Worm (Caenorhabditis elegans): ENCODE results near the gene B0432.14.
A peak's percentile ranks its signal among the peaks of the same experiment; 100 is the strongest.

Gene B0432.14

DNA sequence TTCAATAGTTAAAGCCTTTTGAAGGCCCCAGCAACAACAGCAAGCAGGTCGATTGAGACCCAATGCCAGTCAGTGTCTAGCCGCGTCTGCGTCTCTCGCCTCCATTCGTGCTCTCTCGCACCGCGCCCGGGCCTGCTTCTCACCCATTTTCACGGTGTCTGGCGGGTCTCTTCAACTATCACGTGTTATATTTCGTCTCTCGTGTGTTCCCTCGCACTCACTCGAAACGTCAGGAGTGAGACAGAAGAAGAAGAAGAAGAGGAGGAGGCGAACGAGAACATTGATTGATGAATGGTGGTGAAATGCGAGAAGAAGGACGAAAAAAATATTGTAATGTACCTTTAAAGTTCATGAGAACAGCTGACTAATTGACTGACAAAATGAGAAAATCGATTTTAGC is 42.9 kb upstream of the B0432.14 start (continued):
- TF ChIP-seq lsl-1 (GFP tag; optimal IDR thresholded peaks at IDR 0.05) (no peak), bed-2 (GFP tag; IDR thresholded peaks at IDR 0.05) (no peak), lir-1 (GFP tag; conservative IDR thresholded peaks at IDR 0.05) (0 out of 2 replicates have a peak, but pooled peaks have one; percentile 39), ama-1 (optimal IDR thresholded peaks at IDR 0.05) (no peak), ama-1 (GFP tag; optimal IDR thresholded peaks at IDR 0.05) (peak in 1 of 2 experiments; percentile 74), hsf-1 (GFP tag; IDR thresholded peaks at IDR 0.05) (0 out of 2 replicates have a peak, but pooled peaks have one; percentile 44), sdz-38 (tag; optimal IDR thresholded peaks at IDR 0.05) (peak; percentile 11), mxl-1 (tag; optimal IDR thresholded peaks at IDR 0.05) (no peak), hmg-1.2 (GFP tag; IDR thresholded peaks at IDR 0.05) (peak; percentile 79; the same call in 1 of the 2 replicates), repo-1 (tag; optimal IDR thresholded peaks at IDR 0.05) (peak; percentile 41), rec-8 (tag; optimal IDR thresholded peaks at IDR 0.05) (no peak), Y53F4B.3 (GFP tag; IDR thresholded peaks at IDR 0.05) (no peak), madf-3 (GFP tag; IDR thresholded peaks at IDR 0.05) (0 out of 2 replicates have a peak, but pooled peaks have one; percentile 36), F33H1.4 (GFP tag; IDR thresholded peaks at IDR 0.05) (no peak), dox-1 (GFP tag; IDR thresholded peaks at IDR 0.05) (peak; percentile 64; the same call in 1 of the 2 replicates), Y67H2A.10 (GFP tag; conservative IDR thresholded peaks at IDR 0.05) (no peak), ztf-26 (tag; optimal IDR thresholded peaks at IDR 0.05) (peak; percentile 71), pbrm-1 (GFP tag; IDR thresholded peaks at IDR 0.05) (peak; percentile 53), somi-1 (GFP tag; optimal IDR thresholded peaks at IDR 0.05) (peak; percentile 79), ceh-100 (GFP tag; IDR thresholded peaks at IDR 0.05) (no peak), egl-44 (GFP tag; IDR thresholded peaks at IDR 0.05) (no peak), atf-7 (tag; optimal IDR thresholded peaks at IDR 0.05) (peak; percentile 46), K11D2.4 (GFP tag; IDR thresholded peaks at IDR 0.05) (no peak), nfyb-1 (GFP tag; IDR thresholded peaks at IDR 0.05) (peak; percentile 65; the same call in 1 of the 2 replicates), dpff-1 (tag; optimal IDR thresholded peaks at IDR 0.05) (no peak), ekl-4 (GFP tag; IDR thresholded peaks at IDR 0.05) (no peak), aptf-3 (GFP tag; IDR thresholded peaks at IDR 0.05) (no peak), die-1 (tag; optimal IDR thresholded peaks at IDR 0.05) (peak; percentile 38), F10E7.11 (tag; optimal IDR thresholded peaks at IDR 0.05) (no peak), let-526 (GFP tag; IDR thresholded peaks at IDR 0.05) (peak; percentile 66), ztf-28 (GFP tag; IDR thresholded peaks at IDR 0.05) (no peak), nhr-80 (tag; optimal IDR thresholded peaks at IDR 0.05) (peak; percentile 67), tlf-1 (GFP tag; optimal IDR thresholded peaks at IDR 0.05) (peak; percentile 38), lin-54 (GFP tag; optimal IDR thresholded peaks at IDR 0.05) (peak; percentile 28), nhr-90 (tag; optimal IDR thresholded peaks at IDR 0.05) (no peak), akir-1 (GFP tag; optimal IDR thresholded peaks at IDR 0.05) (no peak), B0035.1 (tag; optimal IDR thresholded peaks at IDR 0.05) (no peak), F23B12.7 (tag; optimal IDR thresholded peaks at IDR 0.05; ENCODE audit: insufficient read depth) (no peak), nhr-27 (tag; optimal IDR thresholded peaks at IDR 0.05) (no peak), lin-26 (GFP tag; IDR thresholded peaks at IDR 0.05) (peak; percentile 69; the same call in 1 of the 2 replicates), unc-130 (GFP tag; optimal IDR thresholded peaks at IDR 0.05) (no peak), ztf-22 (GFP tag; optimal IDR thresholded peaks at IDR 0.05) (no peak), ceh-27 (GFP tag; optimal IDR thresholded peaks at IDR 0.05) (peak; percentile 69)

All from whole organism, young adult.